Worm (Caenorhabditis elegans) whole organism, L2 larva: ENCODE measurements around the gene Y105C5A.1272.
"Not testable (repeated sequence)": the region's sequence is repeated elsewhere in the genome, so short reads cannot be mapped to it uniquely, and the experiment has no call there.

Experiments
- C34F6.9 ChIP-seq: fragments of 150-350 bp; optimal IDR thresholded peaks from 2 replicates; lab custom pipeline; 2014; ENCODE audit warnings: missing biosample characterization, missing genetic modification characterization
- F13H6.1 ChIP-seq: sonication (generic microtip); optimal IDR thresholded peaks from 2 replicates; lab custom pipeline; 2016; ENCODE audit warnings: missing genetic modification characterization, missing compliant biosample characterization
- R02D3.7 ChIP-seq: fragments of 150-350 bp; optimal IDR thresholded peaks from 2 replicates; lab custom pipeline; 2014; ENCODE audit warnings: missing biosample characterization, missing genetic modification characterization
- Y55F3AM.14 ChIP-seq: fragments of 200-800 bp; sonication (Bioruptor generic); optimal IDR thresholded peaks from 2 replicates; lab custom pipeline; 2018; ENCODE audit warnings: mild to moderate bottlenecking, missing genetic modification characterization, missing compliant biosample characterization
- aly-2 ChIP-seq: fragments of 150-350 bp; optimal IDR thresholded peaks from 2 replicates; lab custom pipeline; 2014; ENCODE audit warnings: missing biosample characterization, missing genetic modification characterization
- ama-1 ChIP-seq: fragments of 150-350 bp; optimal IDR thresholded peaks from 2 replicates; lab custom pipeline; 2018; ENCODE audit warnings: inconsistent platforms
- blmp-1 ChIP-seq: sonication (generic microtip); optimal IDR thresholded peaks from 2 replicates; lab custom pipeline; 2017; ENCODE audit warnings: missing genetic modification characterization, mild to moderate bottlenecking, missing compliant biosample characterization, antibody characterized with exemption, moderate library complexity; ENCODE audit not compliant: insufficient read depth
- ceh-16 ChIP-seq: fragments of 150-350 bp; optimal IDR thresholded peaks from 2 replicates; lab custom pipeline; 2014; ENCODE audit warnings: missing biosample characterization, missing genetic modification characterization
- ceh-82 ChIP-seq: fragments of 150-350 bp; optimal IDR thresholded peaks from 2 replicates; lab custom pipeline; 2014; ENCODE audit warnings: missing biosample characterization, missing genetic modification characterization
- crh-2 ChIP-seq: sonication (generic microtip); optimal IDR thresholded peaks from 2 replicates; lab custom pipeline; 2017; ENCODE audit warnings: missing biosample characterization, missing genetic modification characterization
- dmd-4 ChIP-seq: sonication (generic microtip); optimal IDR thresholded peaks from 2 replicates; lab custom pipeline; 2017; ENCODE audit warnings: missing biosample characterization, missing genetic modification characterization
- egl-27 ChIP-seq: sonication (generic microtip); optimal IDR thresholded peaks from 3 replicates; lab custom pipeline; 2017; ENCODE audit warnings: missing biosample characterization, missing genetic modification reagents, missing genetic modification characterization
- elt-3 ChIP-seq: sonication (generic microtip); optimal IDR thresholded peaks from 2 replicates; lab custom pipeline; 2017; ENCODE audit warnings: missing biosample characterization, missing genetic modification characterization
- fos-1 ChIP-seq: fragments of 150-350 bp; optimal IDR thresholded peaks from 2 replicates; lab custom pipeline; 2014; ENCODE audit warnings: missing biosample characterization, missing genetic modification characterization
- gmeb-1 ChIP-seq: fragments of 150-350 bp; optimal IDR thresholded peaks from 2 replicates; lab custom pipeline; 2014; ENCODE audit warnings: missing biosample characterization, missing genetic modification characterization
- lin-11 ChIP-seq: fragments of 150-350 bp; sonication (generic microtip); optimal IDR thresholded peaks from 2 replicates; lab custom pipeline; 2014; ENCODE audit warnings: missing biosample characterization, missing genetic modification characterization, inconsistent platforms, mixed read lengths
- lin-13 ChIP-seq: fragments of 150-350 bp; optimal IDR thresholded peaks from 2 replicates; lab custom pipeline; 2014; ENCODE audit warnings: missing biosample characterization, missing genetic modification reagents, missing genetic modification characterization
- mab-5 ChIP-seq: fragments of 150-350 bp; optimal IDR thresholded peaks from 2 replicates; lab custom pipeline; 2014; ENCODE audit warnings: missing biosample characterization, missing genetic modification characterization
- mbf-1 ChIP-seq: sonication (generic microtip); optimal IDR thresholded peaks from 2 replicates; lab custom pipeline; 2017; ENCODE audit warnings: missing biosample characterization, missing genetic modification characterization
- nhr-10 ChIP-seq: sonication (generic microtip); optimal IDR thresholded peaks from 2 replicates; lab custom pipeline; 2017; ENCODE audit warnings: missing biosample characterization, missing genetic modification characterization
- nhr-11 ChIP-seq: fragments of 150-350 bp; optimal IDR thresholded peaks from 2 replicates; lab custom pipeline; 2014; ENCODE audit warnings: missing biosample characterization, missing genetic modification characterization
- nhr-129 ChIP-seq: fragments of 150-350 bp; optimal IDR thresholded peaks from 2 replicates; lab custom pipeline; 2014; ENCODE audit warnings: missing biosample characterization, missing genetic modification characterization
- nhr-21 ChIP-seq: fragments of 150-350 bp; optimal IDR thresholded peaks from 2 replicates; lab custom pipeline; 2014; ENCODE audit warnings: missing biosample characterization, missing genetic modification characterization
- nhr-23 ChIP-seq: fragments of 150-350 bp; optimal IDR thresholded peaks from 2 replicates; lab custom pipeline; 2014; ENCODE audit warnings: missing biosample characterization, missing genetic modification reagents, missing genetic modification characterization
- nhr-237 ChIP-seq: fragments of 150-350 bp; optimal IDR thresholded peaks from 2 replicates; lab custom pipeline; 2014; ENCODE audit warnings: missing biosample characterization, missing genetic modification characterization
- nhr-25 ChIP-seq: fragments of 150-350 bp; sonication (generic microtip); optimal IDR thresholded peaks from 3 replicates; lab custom pipeline; 2014; ENCODE audit warnings: missing biosample characterization, missing genetic modification characterization
- nhr-6 ChIP-seq: fragments of 150-350 bp; optimal IDR thresholded peaks from 2 replicates; lab custom pipeline; 2014; ENCODE audit warnings: missing biosample characterization, missing genetic modification characterization
- peb-1 ChIP-seq: fragments of 150-350 bp; optimal IDR thresholded peaks from 2 replicates; lab custom pipeline; 2014; ENCODE audit warnings: missing biosample characterization, missing genetic modification characterization
- sma-3 ChIP-seq: sonication (generic microtip); optimal IDR thresholded peaks from 2 replicates; lab custom pipeline; 2016; ENCODE audit warnings: missing genetic modification reagents, missing genetic modification characterization, missing compliant biosample characterization
- sma-9 ChIP-seq, 2 experiments: fragments of 150-350 bp in 1 of 2; sonication (generic microtip) in 1 of 2; optimal IDR thresholded peaks; 2 replicates each; lab custom pipeline; 2014 to 2016; ENCODE audit warnings: missing genetic modification characterization in 2 of 2, mild to moderate bottlenecking in 1 of 2, missing biosample characterization in 1 of 2, missing compliant biosample characterization in 1 of 2, missing genetic modification reagents in 1 of 2, moderate library complexity in 1 of 2
- unc-39 ChIP-seq: fragments of 150-350 bp; optimal IDR thresholded peaks from 2 replicates; lab custom pipeline; 2014; ENCODE audit warnings: missing biosample characterization, missing genetic modification characterization
- unc-55 ChIP-seq: fragments of 150-350 bp; sonication (generic microtip); optimal IDR thresholded peaks from 3 replicates; lab custom pipeline; 2014; ENCODE audit warnings: missing biosample characterization, missing genetic modification reagents, missing genetic modification characterization
- ztf-1 ChIP-seq: fragments of 200-800 bp; sonication (Bioruptor generic); conservative IDR thresholded peaks from 2 replicates; pipeline ENCODE4 v1.3.6; 2022; ENCODE audit warnings: missing genetic modification characterization, missing compliant biosample characterization
- ztf-11 ChIP-seq: sonication (generic microtip); optimal IDR thresholded peaks from 2 replicates; lab custom pipeline; 2017; ENCODE audit warnings: missing biosample characterization, missing genetic modification characterization
- ztf-4 ChIP-seq: fragments of 150-350 bp; optimal IDR thresholded peaks from 2 replicates; lab custom pipeline; 2014; ENCODE audit warnings: missing biosample characterization, missing genetic modification characterization

Gene Y105C5A.1272

DNA sequence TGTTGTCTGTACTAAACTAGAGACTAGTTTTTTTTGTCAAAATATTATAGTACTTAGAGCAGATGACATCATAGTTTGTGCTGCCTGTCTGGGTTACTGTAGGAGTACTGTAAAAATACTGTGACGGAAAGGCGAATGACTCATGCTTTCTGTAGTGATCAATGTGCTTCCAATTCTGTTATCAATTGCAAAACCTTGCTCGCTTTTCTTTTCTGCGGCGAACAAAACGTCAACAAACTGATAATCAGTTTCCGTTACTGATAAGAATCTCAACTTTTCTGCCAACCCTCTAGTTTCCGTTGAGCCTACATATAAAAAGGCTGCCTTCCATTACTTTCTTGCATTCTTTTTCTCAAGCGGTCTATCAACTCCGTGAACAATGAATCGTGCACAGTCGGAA is 5.9 kb upstream of the Y105C5A.1272 start, which contains the start of gene Y105C5A.13:
TSS of gene Y105C5A.13 (plus strand) at position 380 of the 400 bp plus-strand sequence.
- TF ChIP-seq sma-9 (GFP tag; optimal IDR thresholded peaks at IDR 0.05; lab: Kevin White, UChicago): peak; percentile 7
- no peak for TF ChIP-seq sma-9 (tag; optimal IDR thresholded peaks at IDR 0.05; lab: Kevin White, UChicago)
- no peak for TF ChIP-seq ceh-16
- peak; percentile 94 for TF ChIP-seq fos-1 (tag; lab: Kevin White, UChicago)
- TF ChIP-seq ceh-82 (tag; lab: Kevin White, UChicago): no peak

DNA sequence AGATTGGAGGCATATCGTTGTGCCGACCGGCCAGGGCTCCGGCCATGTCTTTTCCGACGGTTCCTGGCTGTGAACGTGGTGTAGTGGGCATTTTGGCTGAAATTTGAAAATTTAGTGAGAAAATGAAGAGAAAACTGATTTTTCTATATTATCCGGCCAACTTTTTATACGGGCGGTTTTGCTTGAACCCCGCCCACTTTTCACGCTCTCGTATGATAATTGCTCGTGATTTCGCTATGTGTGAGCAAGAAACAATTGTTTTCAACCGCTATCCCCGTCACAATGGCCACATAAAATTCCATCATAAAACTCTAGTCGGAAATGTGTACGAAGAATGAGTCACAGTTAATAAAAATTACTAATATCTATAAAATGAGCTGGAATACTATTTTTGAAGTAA is 5.1 kb upstream of the Y105C5A.1272 start, which contains the start of gene Y105C5A.12:
TSS of gene Y105C5A.12 (minus strand) at position 101 of the 400 bp plus-strand sequence.
- not testable (repeated sequence) for TF ChIP-seq fos-1 (tag; lab: Kevin White, UChicago); ama-1 (lab: Kevin White, UChicago); sma-3
- TF ChIP-seq, all 48 proteins: peak for 0; not testable (repeated sequence) for 48

DNA sequence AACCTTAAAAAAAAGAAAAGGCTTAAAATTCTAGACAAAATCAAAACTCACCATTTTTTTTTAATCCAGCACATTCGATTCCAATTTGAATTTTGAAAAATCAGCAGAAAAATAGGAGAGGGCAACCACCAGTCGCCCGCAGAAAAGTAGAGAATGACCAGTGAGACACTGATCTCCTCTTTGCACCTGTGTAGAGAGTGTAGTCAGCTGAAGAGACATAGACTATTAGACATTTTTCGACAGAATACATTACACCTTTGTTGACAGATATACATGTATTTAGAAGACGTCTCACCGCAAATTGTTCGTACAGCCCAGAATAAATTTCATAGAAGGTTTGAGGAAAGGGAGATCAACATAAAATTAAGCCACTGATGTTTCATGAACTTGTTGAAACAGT is 1.5 kb downstream of the Y105C5A.1272 start:
- TF ChIP-seq C34F6.9 (tag; lab: Kevin White, UChicago) (no peak), gmeb-1 (no peak), ztf-1 (no peak)
- TF ChIP-seq, all 48 proteins: peak for 0

DNA sequence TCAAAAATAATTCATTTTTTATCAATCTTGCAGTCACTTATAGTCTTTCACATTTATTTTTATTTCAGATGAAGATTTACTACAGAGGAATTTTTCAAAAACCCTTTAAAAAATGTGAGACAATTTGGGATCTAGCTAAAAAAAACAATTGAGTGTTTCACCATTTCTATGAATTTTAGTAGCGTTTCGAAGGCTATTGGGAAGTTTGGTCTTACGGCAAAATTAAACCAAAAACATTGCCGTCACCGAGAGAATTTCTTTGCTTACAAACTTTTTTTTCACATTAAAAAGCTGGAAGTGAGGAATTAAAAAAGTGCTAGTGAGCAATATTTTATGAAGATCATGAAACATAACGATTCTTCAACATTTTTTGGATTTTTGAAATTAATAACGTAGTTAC is 11.7 kb downstream of the Y105C5A.1272 start:
- TF ChIP-seq ztf-1 (no peak), egl-27 (tag; lab: Kevin White, UChicago) (no peak), mab-5 (no peak), dmd-4 (tag; lab: Kevin White, UChicago) (no peak), nhr-25 (tag; lab: Kevin White, UChicago) (no peak), unc-55 (no peak), ztf-4 (no peak), unc-39 (tag; lab: Kevin White, UChicago) (no peak), Y55F3AM.14 (GFP tag; lab: Kevin White, UChicago) (no peak), nhr-21 (tag; lab: Kevin White, UChicago) (no peak), crh-2 (no peak), lin-13 (GFP tag; lab: Kevin White, UChicago) (no peak), R02D3.7 (tag; lab: Kevin White, UChicago) (no peak), nhr-6 (tag; lab: Kevin White, UChicago) (no peak), nhr-129 (tag; lab: Kevin White, UChicago) (no peak), mbf-1 (tag; lab: Kevin White, UChicago) (no peak), nhr-237 (tag; lab: Kevin White, UChicago) (no peak), nhr-23 (no peak)

DNA sequence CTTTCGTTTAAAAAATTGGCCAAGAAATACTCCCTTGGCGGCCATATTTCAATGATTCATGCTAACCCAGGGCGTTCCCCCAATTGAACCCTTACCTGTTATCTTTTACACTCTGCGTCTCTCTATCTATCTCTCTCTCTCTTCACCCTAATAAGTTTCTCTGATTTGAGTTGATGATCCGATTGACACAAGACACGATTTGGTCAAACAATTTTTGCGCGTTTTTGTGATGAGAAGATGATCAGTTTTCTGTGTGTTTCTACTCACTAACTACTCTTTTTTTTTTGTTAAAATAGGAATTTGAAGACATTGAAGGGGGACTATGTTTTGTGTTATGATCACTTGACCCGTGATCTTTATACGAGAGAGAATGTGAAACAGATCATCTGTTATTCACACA is 26.2 kb downstream of the Y105C5A.1272 start:
- peak; percentile 37 for TF ChIP-seq nhr-25 (tag; lab: Kevin White, UChicago)
- peak; percentile 42 for TF ChIP-seq sma-3
- no peak for TF ChIP-seq crh-2
- no peak for TF ChIP-seq ceh-82 (tag; lab: Kevin White, UChicago)
- TF ChIP-seq peb-1: no peak
- TF ChIP-seq nhr-23: no peak
- peak; percentile 34 for TF ChIP-seq blmp-1 (tag; lab: Kevin White, UChicago)
- TF ChIP-seq F13H6.1: no peak
- no peak for TF ChIP-seq aly-2 (tag; lab: Kevin White, UChicago)
- TF ChIP-seq nhr-10 (tag; lab: Kevin White, UChicago): no peak
- TF ChIP-seq unc-39 (tag; lab: Kevin White, UChicago): no peak
- TF ChIP-seq ztf-1: no peak
- TF ChIP-seq lin-11 (tag; lab: Kevin White, UChicago): no peak
- peak; percentile 37 for TF ChIP-seq fos-1 (tag; lab: Kevin White, UChicago)
- TF ChIP-seq ztf-11 (tag; lab: Kevin White, UChicago): no peak
- no peak for TF ChIP-seq mab-5
- no peak for TF ChIP-seq nhr-11 (tag; lab: Kevin White, UChicago)
- TF ChIP-seq elt-3: no peak
- no peak for TF ChIP-seq nhr-21 (tag; lab: Kevin White, UChicago)
- TF ChIP-seq, all 48 proteins: peak for 4
